Fruit fly (Drosophila melanogaster) Kc167 (cell line): ENCODE data around the gene jus.

Experiments used
- Myc ChIP-seq: fragments of >200 bp; optimal IDR thresholded peaks from 2 replicates; lab custom pipeline; 2017; ENCODE audit warnings: missing external identifiers
- insv ChIP-seq: fragments of >200 bp; optimal IDR thresholded peaks from 3 replicates; lab custom pipeline; 2018; ENCODE audit warnings: missing external identifiers
- psq ChIP-seq: fragments of >200 bp; optimal IDR thresholded peaks from 2 replicates; lab custom pipeline; 2017; ENCODE audit warnings: missing external identifiers
- ttk ChIP-seq: sonication (Bioruptor generic); optimal IDR thresholded peaks from 2 replicates; lab custom pipeline; 2017; ENCODE audit warnings: missing external identifiers

DNA sequence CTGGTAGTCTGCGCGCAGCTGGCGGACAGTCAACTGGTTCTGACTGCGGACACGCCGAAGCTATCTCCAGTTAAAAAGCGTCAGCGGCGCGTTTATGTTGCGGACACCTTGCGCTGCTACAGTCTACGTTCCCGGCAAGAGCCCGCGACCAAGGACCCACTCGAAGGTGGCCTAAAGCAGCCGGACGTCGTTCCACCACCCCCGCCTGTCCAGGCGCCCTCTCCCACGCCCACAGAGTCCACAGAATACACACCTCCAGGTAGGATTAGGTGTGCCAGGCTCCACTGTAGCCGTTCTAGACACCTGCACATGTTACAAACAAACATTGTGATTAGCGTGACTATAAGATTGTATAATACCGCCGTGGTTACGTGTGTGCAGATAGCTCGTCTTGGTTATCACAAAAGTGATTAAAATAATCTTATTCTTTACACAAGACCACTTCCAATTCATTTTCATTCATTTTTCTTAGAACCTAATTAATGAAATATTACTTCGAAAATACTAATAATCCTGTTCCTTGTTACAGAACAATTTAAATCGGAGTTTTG is 35.8 kb upstream of the jus start:
- TF ChIP-seq Myc (lab: Kevin White, UChicago) = no peak
- TF ChIP-seq ttk (lab: Kevin White, UChicago) = no peak
- no peak for TF ChIP-seq insv (lab: Kevin White, UChicago)
- TF ChIP-seq psq (lab: Kevin White, UChicago) = no peak
